Fruit fly (Drosophila melanogaster): ENCODE results near the gene Hex-t2.

dm6 chr3R:26463146-26463545 is 12.7 kb downstream of the Hex-t2 start:
- TF ChIP-seq pan (optimal IDR thresholded peaks at IDR 0.05) (no peak), OdsH (GFP tag; optimal IDR thresholded peaks at IDR 0.05) (no peak), GATAd (GFP tag; optimal IDR thresholded peaks at IDR 0.05) (no peak), h (GFP tag; optimal IDR thresholded peaks at IDR 0.05) (no peak), Sp1 (GFP tag; optimal IDR thresholded peaks at IDR 0.05) (no peak), HLH106 (tag; optimal IDR thresholded peaks at IDR 0.05) (no peak), dsf (GFP tag; optimal IDR thresholded peaks at IDR 0.05; ENCODE audit: borderline replicate concordance) (no peak)

Data from whole organism, wandering third instar larva.